Worm (Caenorhabditis elegans) whole organism, L3 larva: Measurements from ENCODE around the gene F53A9.1.

Source experiments
- ceh-16 ChIP-seq: sonication (generic microtip); optimal IDR thresholded peaks from 2 replicates; lab custom pipeline; 2017; ENCODE audit warnings: missing biosample characterization, missing genetic modification characterization
- ceh-28 ChIP-seq: fragments of 150-350 bp; optimal IDR thresholded peaks from 2 replicates; lab custom pipeline; 2014; ENCODE audit warnings: missing biosample characterization, missing genetic modification reagents, missing genetic modification characterization
- ceh-82 ChIP-seq: fragments of 150-350 bp; optimal IDR thresholded peaks from 2 replicates; lab custom pipeline; 2014; ENCODE audit warnings: missing biosample characterization, missing genetic modification characterization
- ceh-9 ChIP-seq: sonication (generic microtip); optimal IDR thresholded peaks from 2 replicates; lab custom pipeline; 2018; ENCODE audit warnings: missing biosample characterization, missing genetic modification characterization
- elt-2 ChIP-seq: sonication (generic microtip); optimal IDR thresholded peaks from 2 replicates; lab custom pipeline; 2016; ENCODE audit warnings: missing genetic modification reagents, mild to moderate bottlenecking, missing genetic modification characterization, missing compliant biosample characterization
- hmg-11 ChIP-seq: sonication (generic microtip); optimal IDR thresholded peaks from 2 replicates; lab custom pipeline; 2016; ENCODE audit warnings: missing genetic modification characterization, missing compliant biosample characterization
- jun-1 ChIP-seq: fragments of 150-350 bp; optimal IDR thresholded peaks from 2 replicates; lab custom pipeline; 2014; ENCODE audit warnings: missing biosample characterization, missing genetic modification reagents, missing genetic modification characterization
- lin-15B ChIP-seq: fragments of 150-350 bp; optimal IDR thresholded peaks from 2 replicates; lab custom pipeline; 2014; ENCODE audit warnings: missing biosample characterization, missing genetic modification characterization
- lin-39 ChIP-seq: fragments of 150-350 bp; optimal IDR thresholded peaks from 2 replicates; lab custom pipeline; 2018; ENCODE audit warnings: missing biosample characterization, missing genetic modification reagents, missing genetic modification characterization
- mdl-1 ChIP-seq: fragments of 150-350 bp; optimal IDR thresholded peaks from 2 replicates; lab custom pipeline; 2014; ENCODE audit warnings: missing biosample characterization, missing genetic modification characterization
- nfya-1 ChIP-seq: sonication (generic microtip); optimal IDR thresholded peaks from 2 replicates; lab custom pipeline; 2017; ENCODE audit warnings: missing genetic modification characterization, mild to moderate bottlenecking, missing compliant biosample characterization, antibody characterized with exemption, moderate library complexity; ENCODE audit not compliant: insufficient read depth
- nhr-12 ChIP-seq: fragments of 150-350 bp; optimal IDR thresholded peaks from 2 replicates; lab custom pipeline; 2014; ENCODE audit warnings: missing biosample characterization, missing genetic modification characterization
- nhr-237 ChIP-seq: fragments of 150-350 bp; optimal IDR thresholded peaks from 2 replicates; lab custom pipeline; 2014; ENCODE audit warnings: missing biosample characterization, missing genetic modification characterization
- nhr-25 ChIP-seq: sonication (generic microtip); optimal IDR thresholded peaks from 2 replicates; lab custom pipeline; 2017; ENCODE audit warnings: missing biosample characterization, missing genetic modification characterization
- nhr-67 ChIP-seq: fragments of 150-350 bp; optimal IDR thresholded peaks from 2 replicates; lab custom pipeline; 2014; ENCODE audit warnings: missing biosample characterization, missing genetic modification characterization
- nhr-76 ChIP-seq: fragments of 150-350 bp; sonication (generic microtip); optimal IDR thresholded peaks from 5 replicates; lab custom pipeline; 2014; ENCODE audit warnings: missing biosample characterization, missing genetic modification characterization
- nhr-77 ChIP-seq: fragments of 150-350 bp; optimal IDR thresholded peaks from 2 replicates; lab custom pipeline; 2014; ENCODE audit warnings: missing biosample characterization, missing genetic modification characterization
- pha-4 ChIP-seq: fragments of 150-350 bp; optimal IDR thresholded peaks from 2 replicates; lab custom pipeline; 2014; ENCODE audit warnings: missing biosample characterization, missing genetic modification reagents, missing genetic modification characterization
- pqm-1 ChIP-seq: fragments of 150-350 bp; optimal IDR thresholded peaks from 2 replicates; lab custom pipeline; 2017; ENCODE audit warnings: missing biosample characterization, missing genetic modification characterization, inconsistent platforms
- sea-2 ChIP-seq: fragments of 150-350 bp; sonication (generic microtip); optimal IDR thresholded peaks from 4 replicates; lab custom pipeline; 2014; ENCODE audit warnings: missing biosample characterization, missing genetic modification reagents, missing genetic modification characterization
- skn-1 ChIP-seq: fragments of 150-350 bp; optimal IDR thresholded peaks from 2 replicates; lab custom pipeline; 2014; ENCODE audit warnings: missing biosample characterization, missing genetic modification characterization
- snpc-4 ChIP-seq: fragments of 150-350 bp; optimal IDR thresholded peaks from 2 replicates; lab custom pipeline; 2014; ENCODE audit warnings: missing biosample characterization, missing genetic modification characterization
- tbx-2 ChIP-seq: sonication (generic microtip); optimal IDR thresholded peaks from 2 replicates; lab custom pipeline; 2016; ENCODE audit warnings: mild to moderate bottlenecking, missing genetic modification characterization, missing compliant biosample characterization
- unc-39 ChIP-seq: sonication (generic microtip); optimal IDR thresholded peaks from 4 replicates; lab custom pipeline; 2017; ENCODE audit warnings: missing biosample characterization, missing genetic modification characterization
- unc-62 ChIP-seq: fragments of 150-350 bp; sonication (generic microtip); optimal IDR thresholded peaks from 4 replicates; lab custom pipeline; 2014; ENCODE audit warnings: missing biosample characterization, missing genetic modification reagents, missing genetic modification characterization
- ztf-4 ChIP-seq: fragments of 150-350 bp; optimal IDR thresholded peaks from 2 replicates; lab custom pipeline; 2014; ENCODE audit warnings: missing biosample characterization, missing genetic modification characterization

Gene F53A9.1

ce11 chrX:8709424-8709823, 2.0 kb upstream of the F53A9.1 start, which contains the start of gene kreg-1:
Gene kreg-1 (plus strand): TSS chrX:8709764.
- TF ChIP-seq tbx-2 (no peak), pqm-1 (peak; percentile 83), elt-2 (peak; percentile 56)
- TF ChIP-seq, all 47 proteins: peak for 2

ce11 chrX:8712662-8713061, 1.3 kb downstream of the F53A9.1 start:
- peak; percentile 40 for TF ChIP-seq pha-4 (tag; lab: Kevin White, UChicago)
- TF ChIP-seq unc-62 = no peak
- peak; percentile 43 for TF ChIP-seq jun-1 (tag; lab: Kevin White, UChicago)
- no peak for TF ChIP-seq nhr-67 (tag; lab: Kevin White, UChicago)
- TF ChIP-seq pqm-1 = peak; percentile 77
- peak; percentile 55 for TF ChIP-seq skn-1 (tag; lab: Kevin White, UChicago)
- TF ChIP-seq elt-2 = peak; percentile 89
- TF ChIP-seq, all 47 proteins: peak for 5

ce11 chrX:8713754-8714295, 2.4 kb downstream of the F53A9.1 start, which contains the start of gene F53A9.6:
Gene F53A9.6 (minus strand): TSS chrX:8713804.
- TF ChIP-seq nhr-237 = no peak
- TF ChIP-seq pha-4 (tag; lab: Kevin White, UChicago) = peak; percentile 49
- TF ChIP-seq jun-1 (tag; lab: Kevin White, UChicago) = peak; percentile 44
- no peak for TF ChIP-seq nhr-67 (tag; lab: Kevin White, UChicago)
- TF ChIP-seq ztf-4 (tag; lab: Kevin White, UChicago) = no peak
- TF ChIP-seq elt-2 = peak; percentile 77
- peak; percentile 73 for TF ChIP-seq pqm-1
- TF ChIP-seq ceh-28 (tag; lab: Kevin White, UChicago) = no peak
- no peak for TF ChIP-seq lin-39 (tag; lab: Kevin White, UChicago)
- TF ChIP-seq nfya-1 (tag; lab: Kevin White, UChicago) = no peak
- no peak for TF ChIP-seq ceh-9
- TF ChIP-seq lin-15B (tag; lab: Kevin White, UChicago) = no peak
- no peak for TF ChIP-seq nhr-25 (tag; lab: Kevin White, UChicago)
- TF ChIP-seq mdl-1 = no peak
- no peak for TF ChIP-seq sea-2 (GFP tag; lab: Kevin White, UChicago)

ce11 chrX:8714845-8715244, 3.5 kb downstream of the F53A9.1 start:
- TF ChIP-seq elt-2 (peak; percentile 56), jun-1 (tag; lab: Kevin White, UChicago) (no peak), ceh-9 (no peak), nhr-25 (tag; lab: Kevin White, UChicago) (no peak)

- TF ChIP-seq lin-39 (tag; lab: Kevin White, UChicago) = no peak
- TF ChIP-seq pha-4 (tag; lab: Kevin White, UChicago) = peak; percentile 16
- no peak for TF ChIP-seq nhr-12 (tag; lab: Kevin White, UChicago)
- TF ChIP-seq jun-1 (tag; lab: Kevin White, UChicago) = no peak
- no peak for TF ChIP-seq nhr-77 (tag; lab: Kevin White, UChicago)
- TF ChIP-seq elt-2 = peak; percentile 33
- TF ChIP-seq unc-39 (tag; lab: Kevin White, UChicago) = no peak
- no peak for TF ChIP-seq nfya-1 (tag; lab: Kevin White, UChicago)
- TF ChIP-seq nhr-67 (tag; lab: Kevin White, UChicago) = no peak
Measured at ce11 chrX:8716822-8717221, 5.4 kb downstream of the F53A9.1 start, which contains the start of gene F53A9.7. Gene F53A9.7 (minus strand): TSS chrX:8716922.

- TF ChIP-seq hmg-11 (tag; lab: Kevin White, UChicago) (no peak), pha-4 (tag; lab: Kevin White, UChicago) (peak; percentile 40)
Measured at ce11 chrX:8718153-8718552, 6.8 kb downstream of the F53A9.1 start.

- TF ChIP-seq nhr-12 (tag; lab: Kevin White, UChicago) = no peak
- no peak for TF ChIP-seq ceh-82 (tag; lab: Kevin White, UChicago)
- TF ChIP-seq nhr-76 = no peak
- TF ChIP-seq snpc-4 (tag; lab: Kevin White, UChicago) = no peak
- TF ChIP-seq ceh-16 = no peak
- peak; percentile 75 for TF ChIP-seq elt-2
- TF ChIP-seq pha-4 (tag; lab: Kevin White, UChicago) = peak; percentile 71
- TF ChIP-seq nhr-77 (tag; lab: Kevin White, UChicago) = no peak
- no peak for TF ChIP-seq nhr-25 (tag; lab: Kevin White, UChicago)
- TF ChIP-seq ceh-9 = no peak
- TF ChIP-seq pqm-1 = peak; percentile 61
Measured at ce11 chrX:8718856-8719255, 7.5 kb downstream of the F53A9.1 start, which contains the start of gene F53A9.8. Gene F53A9.8 (minus strand): TSS chrX:8718904.
